Fruit fly (Drosophila melanogaster) whole organism, embryonic: Measurements from ENCODE around the gene CG32026.
A peak's percentile ranks its signal among the peaks of the same experiment; 100 is the strongest.

Source experiments
- Abd-B ChIP-seq: fragments of 200-800 bp; sonication (Bioruptor generic); optimal IDR thresholded peaks from 2 replicates; lab custom pipeline; 2018; ENCODE audit warnings: missing biosample characterization, mild to moderate bottlenecking, missing genetic modification characterization, moderate library complexity
- Awh ChIP-seq: fragments of 200-800 bp; sonication (Bioruptor generic); IDR thresholded peaks from 2 replicates; pipeline ENCODE4, ENCODE4 v1.3.6; 2022; ENCODE audit warnings: missing biosample characterization, missing genetic modification characterization
- Bteb2 ChIP-seq: fragments of 200-800 bp; sonication (Bioruptor generic); optimal IDR thresholded peaks from 2 replicates; lab custom pipeline; 2016; ENCODE audit warnings: missing biosample characterization, missing genetic modification characterization
- C15 ChIP-seq: fragments of 200-800 bp; sonication (Bioruptor generic); IDR thresholded peaks from 3 replicates; pipeline ENCODE4 v1.3.6; 2022; ENCODE audit warnings: missing biosample characterization, missing genetic modification characterization
- CG10321 ChIP-seq: fragments of 200-800 bp; sonication (Bioruptor generic); IDR thresholded peaks from 2 replicates; pipeline ENCODE4 v1.3.6; 2022; ENCODE audit warnings: missing biosample characterization, missing genetic modification characterization
- CG10543 ChIP-seq: fragments of 200-800 bp; sonication (Bioruptor generic); optimal IDR thresholded peaks from 3 replicates; lab custom pipeline; 2017; ENCODE audit warnings: missing biosample characterization, mild to moderate bottlenecking, missing genetic modification characterization, moderate library complexity
- CG12219 ChIP-seq: fragments of 200-800 bp; sonication (Bioruptor generic); optimal IDR thresholded peaks from 3 replicates; lab custom pipeline; 2018; ENCODE audit warnings: missing biosample characterization, mild to moderate bottlenecking, missing genetic modification characterization
- CG13287 ChIP-seq: fragments of 200-800 bp; sonication (Bioruptor generic); IDR thresholded peaks from 2 replicates; pipeline ENCODE4 v1.3.6; 2022; ENCODE audit warnings: missing biosample characterization, missing genetic modification characterization; ENCODE audit not compliant: partially characterized antibody
- CG13775 ChIP-seq: fragments of 200-800 bp; sonication (Bioruptor generic); optimal IDR thresholded peaks from 3 replicates; lab custom pipeline; 2017; ENCODE audit warnings: missing biosample characterization, mild to moderate bottlenecking, missing genetic modification characterization
- CG14860 ChIP-seq: fragments of 200-800 bp; sonication (Bioruptor generic); IDR thresholded peaks from 3 replicates; pipeline ENCODE4 v1.3.6; 2022; ENCODE audit warnings: missing biosample characterization, missing genetic modification characterization; ENCODE audit not compliant: partially characterized antibody
- CG2129 ChIP-seq: fragments of 200-800 bp; sonication (Bioruptor generic); IDR thresholded peaks from 2 replicates; pipeline ENCODE4 v1.3.6; 2022; ENCODE audit warnings: missing biosample characterization, missing genetic modification characterization; ENCODE audit not compliant: partially characterized antibody
- CG33213 ChIP-seq: fragments of 200-800 bp; sonication (Bioruptor generic); optimal IDR thresholded peaks from 3 replicates; lab custom pipeline; 2016; ENCODE audit warnings: missing biosample characterization, missing genetic modification characterization
- CG34422 ChIP-seq: fragments of 200-800 bp; sonication (Bioruptor generic); IDR thresholded peaks from 3 replicates; pipeline ENCODE4 v1.3.6; 2022; ENCODE audit warnings: missing biosample characterization, missing genetic modification characterization
- CG4424 ChIP-seq: fragments of 200-800 bp; sonication (Bioruptor generic); optimal IDR thresholded peaks from 3 replicates; lab custom pipeline; 2016; ENCODE audit warnings: missing biosample characterization, missing genetic modification characterization
- CG4707 ChIP-seq: fragments of 200-800 bp; sonication (Bioruptor generic); optimal IDR thresholded peaks from 2 replicates; lab custom pipeline; 2018; ENCODE audit warnings: missing biosample characterization, mild to moderate bottlenecking, missing genetic modification characterization, moderate library complexity
- CG6654 ChIP-seq: fragments of 200-800 bp; sonication (Bioruptor generic); optimal IDR thresholded peaks from 2 replicates; lab custom pipeline; 2017; ENCODE audit warnings: missing biosample characterization, mild to moderate bottlenecking, missing genetic modification characterization
- CG6689 ChIP-seq: fragments of 200-800 bp; sonication (Bioruptor generic); IDR thresholded peaks from 2 replicates; pipeline ENCODE4 v1.3.6; 2022; ENCODE audit warnings: missing biosample characterization, missing genetic modification characterization
- CG7357 ChIP-seq: fragments of 200-800 bp; sonication (Bioruptor generic); IDR thresholded peaks from 3 replicates; pipeline ENCODE4 v1.3.6; 2022; ENCODE audit warnings: missing biosample characterization, missing genetic modification characterization
- Chrac-16 ChIP-seq: fragments of 200-800 bp; sonication (Bioruptor generic); optimal IDR thresholded peaks from 3 replicates; lab custom pipeline; 2016; ENCODE audit warnings: missing biosample characterization, missing genetic modification characterization
- Dip2 ChIP-seq: fragments of 200-800 bp; sonication (Bioruptor generic); IDR thresholded peaks from 2 replicates; pipeline ENCODE4 v1.3.6; 2022; ENCODE audit warnings: missing biosample characterization, missing genetic modification characterization
- Doc3 ChIP-seq: fragments of 200-800 bp; sonication (Bioruptor generic); IDR thresholded peaks from 3 replicates; pipeline ENCODE4 v1.3.6; 2022; ENCODE audit warnings: missing biosample characterization, missing genetic modification characterization; ENCODE audit not compliant: partially characterized antibody
- Elba2 ChIP-seq: fragments of 200-800 bp; sonication (Bioruptor generic); optimal IDR thresholded peaks from 3 replicates; lab custom pipeline; 2016; ENCODE audit warnings: missing biosample characterization, missing genetic modification characterization
- Ets97D ChIP-seq: fragments of 200-800 bp; sonication (Bioruptor generic); optimal IDR thresholded peaks from 3 replicates; lab custom pipeline; 2016; ENCODE audit warnings: missing biosample characterization, missing genetic modification characterization
- Fer1 ChIP-seq: fragments of 200-800 bp; sonication (Bioruptor generic); optimal IDR thresholded peaks from 2 replicates; lab custom pipeline; 2017; ENCODE audit warnings: missing biosample characterization, mild to moderate bottlenecking, missing genetic modification characterization
- Hr78 ChIP-seq, 2 experiments: fragments of 200-800 bp in 1 of 2; fragments of >200 bp in 1 of 2; sonication (Bioruptor generic) in 1 of 2; optimal IDR thresholded peaks; 2 replicates each; lab custom pipeline; 2017 to 2019; ENCODE audit warnings: missing biosample characterization in 2 of 2, missing genetic modification characterization in 2 of 2, mild to moderate bottlenecking in 1 of 2, moderate library complexity in 1 of 2
- Oli ChIP-seq: fragments of 200-800 bp; sonication (Bioruptor generic); optimal IDR thresholded peaks from 2 replicates; lab custom pipeline; 2018; ENCODE audit warnings: missing biosample characterization, mild to moderate bottlenecking, missing genetic modification characterization, moderate library complexity
- Poxn ChIP-seq: fragments of 200-800 bp; sonication (Bioruptor generic); IDR thresholded peaks from 2 replicates; pipeline ENCODE4 v1.3.6; 2022; ENCODE audit warnings: missing biosample characterization, missing genetic modification characterization
- TFAM ChIP-seq: fragments of 200-800 bp; sonication (Bioruptor generic); optimal IDR thresholded peaks from 2 replicates; lab custom pipeline; 2017; ENCODE audit warnings: missing biosample characterization, missing genetic modification characterization, inconsistent platforms
- Xbp1 ChIP-seq: fragments of 200-800 bp; sonication (Bioruptor generic); optimal IDR thresholded peaks from 3 replicates; lab custom pipeline; 2016; ENCODE audit warnings: missing biosample characterization, mild to moderate bottlenecking, missing genetic modification characterization
- br ChIP-seq: fragments of >200 bp; optimal IDR thresholded peaks from 2 replicates; lab custom pipeline; 2017
- bsh ChIP-seq, 2 experiments: fragments of 200-800 bp; sonication (Bioruptor generic); optimal IDR thresholded peaks; 2 replicates each; lab custom pipeline; 2017 to 2018; ENCODE audit warnings: mild to moderate bottlenecking in 2 of 2, missing biosample characterization in 2 of 2, missing genetic modification characterization in 2 of 2, moderate library complexity in 1 of 2
- caup ChIP-seq: fragments of 200-800 bp; sonication (Bioruptor generic); optimal IDR thresholded peaks from 3 replicates; lab custom pipeline; 2017; ENCODE audit warnings: missing biosample characterization, mild to moderate bottlenecking, missing genetic modification characterization, moderate library complexity; ENCODE audit not compliant: severe bottlenecking
- chn ChIP-seq: fragments of 200-800 bp; sonication (Bioruptor generic); optimal IDR thresholded peaks from 2 replicates; lab custom pipeline; 2016; ENCODE audit warnings: missing biosample characterization, missing genetic modification characterization
- crol ChIP-seq: fragments of 200-800 bp; sonication (Bioruptor generic); IDR thresholded peaks from 2 replicates; pipeline ENCODE4 v1.3.6; 2022; ENCODE audit warnings: missing biosample characterization, missing genetic modification characterization
- dati ChIP-seq: fragments of 200-800 bp; sonication (Bioruptor generic); IDR thresholded peaks from 2 replicates; pipeline ENCODE4 v1.3.6; 2022; ENCODE audit warnings: missing biosample characterization, missing genetic modification characterization
- dmrt11E ChIP-seq: fragments of 200-800 bp; sonication (Bioruptor generic); optimal IDR thresholded peaks from 3 replicates; lab custom pipeline; 2018; ENCODE audit warnings: missing biosample characterization, mild to moderate bottlenecking, missing genetic modification characterization, moderate library complexity
- fru ChIP-seq: fragments of >200 bp; optimal IDR thresholded peaks from 2 replicates; lab custom pipeline; 2017
- gsb-n ChIP-seq: fragments of 200-800 bp; sonication (Bioruptor generic); optimal IDR thresholded peaks from 3 replicates; lab custom pipeline; 2018; ENCODE audit warnings: missing biosample characterization, mild to moderate bottlenecking, missing genetic modification characterization
- hb ChIP-seq: fragments of 200-800 bp; sonication (Bioruptor generic); IDR thresholded peaks from 3 replicates; pipeline ENCODE4 v1.3.6; 2022; ENCODE audit warnings: missing biosample characterization, missing genetic modification characterization; ENCODE audit not compliant: partially characterized antibody
- ind ChIP-seq: fragments of 200-800 bp; sonication (Bioruptor generic); optimal IDR thresholded peaks from 3 replicates; lab custom pipeline; 2016; ENCODE audit warnings: missing biosample characterization, missing genetic modification characterization
- jigr1 ChIP-seq: fragments of 200-800 bp; sonication (Bioruptor generic); IDR thresholded peaks from 3 replicates; pipeline ENCODE4 v1.3.6; 2022; ENCODE audit warnings: missing biosample characterization, missing genetic modification characterization
- ken ChIP-seq: fragments of 200-800 bp; sonication (Bioruptor generic); IDR thresholded peaks from 3 replicates; pipeline ENCODE4 v1.3.6; 2022; ENCODE audit warnings: missing biosample characterization, missing genetic modification characterization
- oc ChIP-seq: fragments of 200-800 bp; sonication (Bioruptor generic); optimal IDR thresholded peaks from 2 replicates; lab custom pipeline; 2018; ENCODE audit warnings: missing biosample characterization, mild to moderate bottlenecking, missing genetic modification characterization, moderate library complexity
- pan ChIP-seq, 4 experiments: fragments of >200 bp in 3 of 4; fragments of 200-800 bp in 1 of 4; sonication (Bioruptor generic) in 1 of 4; optimal IDR thresholded peaks in 3 of 4; IDR thresholded peaks in 1 of 4; 2 replicates each; pipeline versions ENCODE4 v1.3.6 to Lab custom; 2017 to 2022; ENCODE audit warnings: missing biosample characterization in 2 of 4, missing genetic modification characterization in 2 of 4, mixed read lengths in 1 of 4
- rib ChIP-seq: fragments of 200-800 bp; sonication (Bioruptor generic); IDR thresholded peaks from 2 replicates; pipeline ENCODE4 v1.3.6; 2022; ENCODE audit warnings: missing biosample characterization, missing genetic modification characterization
- salm ChIP-seq: fragments of 200-800 bp; sonication (Bioruptor generic); optimal IDR thresholded peaks from 2 replicates; lab custom pipeline; 2018; ENCODE audit warnings: missing biosample characterization, mild to moderate bottlenecking, missing genetic modification characterization
- sob ChIP-seq: fragments of 200-800 bp; sonication (Bioruptor generic); IDR thresholded peaks from 2 replicates; pipeline ENCODE4 v1.3.6; 2022; ENCODE audit warnings: missing biosample characterization, missing genetic modification characterization
- tgo ChIP-seq: fragments of 200-800 bp; sonication (Bioruptor generic); IDR thresholded peaks from 3 replicates; pipeline ENCODE4 v1.3.6; 2022; ENCODE audit warnings: missing biosample characterization, missing genetic modification characterization
- usp ChIP-seq: fragments of >200 bp; optimal IDR thresholded peaks from 2 replicates; lab custom pipeline; 2017; ENCODE audit warnings: missing biosample characterization, missing genetic modification characterization
- vvl ChIP-seq: fragments of 200-800 bp; sonication (Bioruptor generic); IDR thresholded peaks from 2 replicates; pipeline ENCODE4 v1.3.6; 2022; ENCODE audit warnings: missing biosample characterization, missing genetic modification characterization

The CG32026 gene

dm6 chr3L:8841757-8842156, 5.5 kb downstream of the CG32026 start (continued):
- TF ChIP-seq pan (optimal IDR thresholded peaks at IDR 0.05; lab: Kevin White, UChicago), result no peak
- TF ChIP-seq pan (GFP tag; optimal IDR thresholded peaks at IDR 0.05 in 1 of 2, IDR thresholded peaks at IDR 0.05 in 1 of 2), result peak in 1 of 2 experiments; percentile 87
- peak; percentile 8 for TF ChIP-seq CG6654 (GFP tag; lab: Kevin White, UChicago)
- peak; percentile 75 for TF ChIP-seq Xbp1 (GFP tag; lab: Kevin White, UChicago)
- peak; percentile 47 for TF ChIP-seq CG4707
- TF ChIP-seq CG13287 (GFP tag; lab: Robert Waterston, UW), result no peak
- TF ChIP-seq CG34422, result peak; percentile 69; the same call in 1 of the 3 replicates
- TF ChIP-seq Hr78 (GFP tag; optimal IDR thresholded peaks at IDR 0.05; lab: Kevin White, UChicago), result no peak
- TF ChIP-seq CG6689 (GFP tag; lab: Robert Waterston, UW), result peak; percentile 76
- TF ChIP-seq ind (GFP tag; lab: Kevin White, UChicago), result peak; percentile 62
- peak; percentile 62 for TF ChIP-seq dmrt11E (tag; lab: Kevin White, UChicago)
- TF ChIP-seq CG4424 (GFP tag; lab: Kevin White, UChicago), result peak; percentile 80
- TF ChIP-seq Abd-B, result peak; percentile 70
- TF ChIP-seq CG10543, result no peak
- TF ChIP-seq Ets97D, result peak; percentile 8
- peak in 1 of 2 experiments; percentile 85 for TF ChIP-seq bsh (GFP tag; optimal IDR thresholded peaks at IDR 0.05; lab: Kevin White, UChicago)
- peak; percentile 78 for TF ChIP-seq Awh (GFP tag; lab: Robert Waterston, UW)
- TF ChIP-seq salm, result peak; percentile 57
- no peak for TF ChIP-seq CG33213 (GFP tag; lab: Kevin White, UChicago)
- 0 out of 3 replicates have a peak, but pooled peaks have one; percentile 42 for TF ChIP-seq C15 (GFP tag; lab: Robert Waterston, UW)
- TF ChIP-seq sob, result peak; percentile 79
- peak; percentile 78 for TF ChIP-seq CG12219
- TF ChIP-seq oc (tag; lab: Kevin White, UChicago), result peak; percentile 75
- peak; percentile 37; the same call in 1 of the 2 replicates for TF ChIP-seq dati (GFP tag; lab: Robert Waterston, UW)
- no peak for TF ChIP-seq crol (GFP tag; lab: Robert Waterston, UW)
- no peak for TF ChIP-seq fru
- TF ChIP-seq chn, result peak; percentile 58
- no peak for TF ChIP-seq hb (GFP tag; lab: Robert Waterston, UW)
- no peak for TF ChIP-seq rib (GFP tag; lab: Robert Waterston, UW)
- peak; percentile 76 for TF ChIP-seq caup (GFP tag; lab: Kevin White, UChicago)
- TF ChIP-seq gsb-n (tag; lab: Kevin White, UChicago), result peak; percentile 58
- TF ChIP-seq TFAM (GFP tag; lab: Kevin White, UChicago), result no peak
- TF ChIP-seq br (lab: Kevin White, UChicago), result no peak
- TF ChIP-seq Doc3 (GFP tag; lab: Robert Waterston, UW), result no peak
- peak; percentile 81 for TF ChIP-seq Fer1 (GFP tag; lab: Kevin White, UChicago)
- no peak for TF ChIP-seq usp (GFP tag; lab: Kevin White, UChicago)
- peak; percentile 43; the same call in 1 of the 2 replicates for TF ChIP-seq CG10321 (GFP tag; lab: Robert Waterston, UW)
- peak; percentile 37 for TF ChIP-seq Bteb2 (GFP tag; lab: Kevin White, UChicago)
- peak; percentile 88 for TF ChIP-seq vvl (GFP tag; lab: Robert Waterston, UW)
- TF ChIP-seq Oli (tag; lab: Kevin White, UChicago), result peak; percentile 83
- TF ChIP-seq Chrac-16, result peak; percentile 69
- TF ChIP-seq ken (GFP tag; lab: Robert Waterston, UW), result peak; percentile 71
- no peak for TF ChIP-seq Dip2
- no peak for TF ChIP-seq CG14860 (GFP tag; lab: Robert Waterston, UW)
- TF ChIP-seq jigr1 (GFP tag; lab: Robert Waterston, UW), result peak; percentile 35; the same call in 1 of the 3 replicates
- TF ChIP-seq Elba2 (GFP tag; lab: Kevin White, UChicago), result no peak
- peak; percentile 77; the same call in 2 of the 3 replicates for TF ChIP-seq tgo (GFP tag; lab: Robert Waterston, UW)
- TF ChIP-seq CG2129 (GFP tag; lab: Robert Waterston, UW), result no peak
- TF ChIP-seq CG7357 (GFP tag; lab: Robert Waterston, UW), result peak; percentile 62; the same call in 2 of the 3 replicates
- TF ChIP-seq CG13775, result peak; percentile 47
- no peak for TF ChIP-seq Poxn
